Worm (Caenorhabditis elegans): ENCODE measurements around the gene srbc-19.

- TF ChIP-seq pax-1 (tag; optimal IDR thresholded peaks at IDR 0.05), result no peak
- TF ChIP-seq lin-11 (tag; optimal IDR thresholded peaks at IDR 0.05), result no peak
- TF ChIP-seq ztf-16 (tag; optimal IDR thresholded peaks at IDR 0.05), result no peak
- TF ChIP-seq madf-2 (tag; optimal IDR thresholded peaks at IDR 0.05), result no peak
- TF ChIP-seq sox-4 (tag; optimal IDR thresholded peaks at IDR 0.05), result no peak
- TF ChIP-seq ama-1 (optimal IDR thresholded peaks at IDR 0.05), result no peak
- TF ChIP-seq odd-2 (tag; optimal IDR thresholded peaks at IDR 0.05), result no peak
- TF ChIP-seq pha-4 (tag; optimal IDR thresholded peaks at IDR 0.05), result no peak
- no peak for TF ChIP-seq dve-1 (tag; optimal IDR thresholded peaks at IDR 0.05)
- no peak for TF ChIP-seq gmeb-2 (tag; optimal IDR thresholded peaks at IDR 0.05)
- no peak for TF ChIP-seq hlh-8 (tag; optimal IDR thresholded peaks at IDR 0.05)
Observed at ce11 chrV:2174465-2174864, 7.9 kb upstream of the srbc-19 start.
